Fruit fly (Drosophila melanogaster): ENCODE data around the gene CG10466.

The CG10466 gene

dm6 chr2L:19758511-19759128 lies 33.3 kb upstream of the CG10466 start, which contains the start of the genes CG10628 and Dus3 (continued):
- peak; percentile 90 for TF ChIP-seq H2.0 (GFP tag; IDR thresholded peaks at IDR 0.05)
- peak; percentile 46 for TF ChIP-seq Jarid2 (GFP tag; optimal IDR thresholded peaks at IDR 0.05)
- peak; percentile 87 for TF ChIP-seq CG7556 (GFP tag; optimal IDR thresholded peaks at IDR 0.05)
- peak; percentile 88 for TF ChIP-seq Gug (GFP tag; IDR thresholded peaks at IDR 0.05)
- TF ChIP-seq tup (GFP tag; optimal IDR thresholded peaks at IDR 0.05): peak; percentile 51
- no peak for TF ChIP-seq fru (optimal IDR thresholded peaks at IDR 0.05)
- peak; percentile 64 for TF ChIP-seq run (tag; optimal IDR thresholded peaks at IDR 0.05)
- TF ChIP-seq caup (GFP tag; optimal IDR thresholded peaks at IDR 0.05; ENCODE audit: severe bottlenecking): peak; percentile 91
- peak; percentile 78 for TF ChIP-seq Gsc (GFP tag; IDR thresholded peaks at IDR 0.05)
- TF ChIP-seq gt (GFP tag; IDR thresholded peaks at IDR 0.05): peak; percentile 76
- TF ChIP-seq Dip2 (GFP tag; IDR thresholded peaks at IDR 0.05): peak; percentile 20; the same call in 1 of the 2 replicates
- peak; percentile 89 for TF ChIP-seq Atf6 (GFP tag; IDR thresholded peaks at IDR 0.05)
- TF ChIP-seq grn (GFP tag; optimal IDR thresholded peaks at IDR 0.05): no peak
- peak; percentile 79 for TF ChIP-seq CG8281 (tag; optimal IDR thresholded peaks at IDR 0.05)
- peak; percentile 92 for TF ChIP-seq wdn (GFP tag; IDR thresholded peaks at IDR 0.05)
- no peak for TF ChIP-seq CG14860 (GFP tag; IDR thresholded peaks at IDR 0.05; ENCODE audit: partially characterized antibody)
- TF ChIP-seq CG6791 (GFP tag; IDR thresholded peaks at IDR 0.05; ENCODE audit: partially characterized antibody): no peak
- peak; percentile 50 for TF ChIP-seq CG4707 (GFP tag; optimal IDR thresholded peaks at IDR 0.05)
- peak; percentile 92 for TF ChIP-seq CG12659 (GFP tag; optimal IDR thresholded peaks at IDR 0.05)
- peak; percentile 82 for TF ChIP-seq CG8944 (GFP tag; optimal IDR thresholded peaks at IDR 0.05)
- peak; percentile 88 for TF ChIP-seq Hmx (GFP tag; optimal IDR thresholded peaks at IDR 0.05)
- peak; percentile 78 for TF ChIP-seq CG8089 (GFP tag; optimal IDR thresholded peaks at IDR 0.05)
- TF ChIP-seq D19A (tag; optimal IDR thresholded peaks at IDR 0.05): peak; percentile 72
- peak; percentile 64; the same call in 2 of the 3 replicates for TF ChIP-seq CG34224 (GFP tag; IDR thresholded peaks at IDR 0.05; ENCODE audit: partially characterized antibody)
- peak; percentile 95 for TF ChIP-seq pum (GFP tag; optimal IDR thresholded peaks at IDR 0.05)
- peak; percentile 73 for TF ChIP-seq CG12236 (GFP tag; optimal IDR thresholded peaks at IDR 0.05)
- peak; percentile 89 for TF ChIP-seq CG17359 (tag; optimal IDR thresholded peaks at IDR 0.05)
- TF ChIP-seq unc-4 (GFP tag; IDR thresholded peaks at IDR 0.05; ENCODE audit: partially characterized antibody): peak; percentile 58
- TF ChIP-seq bowl (GFP tag; IDR thresholded peaks at IDR 0.05): peak; percentile 66; the same call in 1 of the 2 replicates
- peak; percentile 68 for TF ChIP-seq Scr (GFP tag; IDR thresholded peaks at IDR 0.05; ENCODE audit: partially characterized antibody)
- TF ChIP-seq CG9215 (GFP tag; IDR thresholded peaks at IDR 0.05): peak; percentile 91
- peak; percentile 94 for TF ChIP-seq phol (tag; optimal IDR thresholded peaks at IDR 0.05)
- peak; percentile 72 for TF ChIP-seq CG10274 (GFP tag; optimal IDR thresholded peaks at IDR 0.05)
- TF ChIP-seq oc (tag; optimal IDR thresholded peaks at IDR 0.05): peak; percentile 85
- peak; percentile 92 for TF ChIP-seq CG34376 (GFP tag; optimal IDR thresholded peaks at IDR 0.05)
- TF ChIP-seq CG3065 (GFP tag; optimal IDR thresholded peaks at IDR 0.05): peak; percentile 77
- peak; percentile 91 for TF ChIP-seq esg (GFP tag; conservative IDR thresholded peaks at IDR 0.05)
- 0 out of 2 replicates have a peak, but pooled peaks have one; percentile 28 for TF ChIP-seq hbn (GFP tag; IDR thresholded peaks at IDR 0.05; ENCODE audit: partially characterized antibody)
- peak; percentile 15 for TF ChIP-seq pros (GFP tag; optimal IDR thresholded peaks at IDR 0.05)
- peak; percentile 45; the same call in 1 of the 2 replicates for TF ChIP-seq CG42726 (GFP tag; IDR thresholded peaks at IDR 0.05; ENCODE audit: partially characterized antibody)
- TF ChIP-seq CG12219 (GFP tag; optimal IDR thresholded peaks at IDR 0.05): peak; percentile 71
- peak; percentile 91 for TF ChIP-seq chn (GFP tag; optimal IDR thresholded peaks at IDR 0.05)
- peak; percentile 90 for TF ChIP-seq vfl (GFP tag; optimal IDR thresholded peaks at IDR 0.05)
- TF ChIP-seq zfh2 (GFP tag; optimal IDR thresholded peaks at IDR 0.05): peak; percentile 95
- TF ChIP-seq CG18011 (GFP tag; optimal IDR thresholded peaks at IDR 0.05): peak; percentile 80
- TF ChIP-seq CG11085 (GFP tag; IDR thresholded peaks at IDR 0.05): peak; percentile 88
- peak; percentile 77 for TF ChIP-seq BEAF-32 (GFP tag; optimal IDR thresholded peaks at IDR 0.05)
- peak; percentile 93 for TF ChIP-seq ara (GFP tag; IDR thresholded peaks at IDR 0.05)
- TF ChIP-seq mld (GFP tag; IDR thresholded peaks at IDR 0.05; ENCODE audit: partially characterized antibody): no peak
